Worm (Caenorhabditis elegans): ENCODE measurements around the gene Y57G11C.36.

DNA sequence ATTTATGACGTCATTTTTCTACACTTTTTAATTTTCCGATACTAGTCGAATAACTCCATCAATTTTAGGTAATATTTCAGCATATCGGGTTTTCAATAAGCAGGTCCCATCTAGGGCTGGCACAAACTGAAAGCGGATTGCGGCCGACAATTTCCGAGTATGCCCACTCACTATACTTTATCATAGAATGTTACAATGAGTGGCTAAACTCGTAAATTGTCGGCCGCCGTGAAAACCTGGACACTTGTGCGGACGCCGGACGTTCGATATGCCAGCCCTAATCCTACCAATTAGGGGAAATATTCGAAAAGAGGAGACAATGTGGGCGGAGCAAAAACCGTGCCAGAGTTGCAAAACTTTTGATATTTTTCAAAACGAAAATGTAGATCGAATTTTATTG, 13.9 kb downstream of the Y57G11C.36 start:
- TF ChIP-seq nfya-1 (tag; optimal IDR thresholded peaks at IDR 0.05) (no peak), ama-1 (optimal IDR thresholded peaks at IDR 0.05) (no peak), ceh-30 (tag; optimal IDR thresholded peaks at IDR 0.05) (no peak), eyg-1 (tag; optimal IDR thresholded peaks at IDR 0.05) (no peak), sox-4 (tag; optimal IDR thresholded peaks at IDR 0.05) (no peak), nhr-11 (tag; optimal IDR thresholded peaks at IDR 0.05) (no peak), ets-4 (tag; optimal IDR thresholded peaks at IDR 0.05) (no peak), unc-3 (GFP tag; conservative IDR thresholded peaks at IDR 0.05) (no peak), unc-3 (tag; optimal IDR thresholded peaks at IDR 0.05) (no peak), rnt-1 (tag; optimal IDR thresholded peaks at IDR 0.05) (no peak), elt-2 (tag; optimal IDR thresholded peaks at IDR 0.05) (no peak)
